Worm (Caenorhabditis elegans) whole organism, L3 larva: ENCODE measurements around the gene Y67D8A.2.

Experiments
- ama-1 ChIP-seq: fragments of 150-350 bp; optimal IDR thresholded peaks from 2 replicates; lab custom pipeline; 2018
- elt-2 ChIP-seq: sonication (generic microtip); optimal IDR thresholded peaks from 2 replicates; lab custom pipeline; 2016; ENCODE audit warnings: missing genetic modification reagents, mild to moderate bottlenecking, missing genetic modification characterization, missing compliant biosample characterization
- nhr-23 ChIP-seq: fragments of 150-350 bp; optimal IDR thresholded peaks from 2 replicates; lab custom pipeline; 2014; ENCODE audit warnings: missing biosample characterization, missing genetic modification reagents, missing genetic modification characterization
- nhr-28 ChIP-seq: fragments of 150-350 bp; optimal IDR thresholded peaks from 2 replicates; lab custom pipeline; 2014; ENCODE audit warnings: missing biosample characterization, missing genetic modification characterization
- unc-62 ChIP-seq: fragments of 150-350 bp; sonication (generic microtip); optimal IDR thresholded peaks from 4 replicates; lab custom pipeline; 2014; ENCODE audit warnings: missing biosample characterization, missing genetic modification reagents, missing genetic modification characterization

ce11 chrIV:3254443-3254842, 32.2 kb downstream of the Y67D8A.2 start, which contains the start of gene dmd-9:
- TF ChIP-seq unc-62 (no peak), nhr-23 (tag; lab: Kevin White, UChicago) (no peak), nhr-28 (tag; lab: Kevin White, UChicago) (no peak), elt-2 (tag; lab: Kevin White, UChicago) (no peak), ama-1 (no peak)
